Worm (Caenorhabditis elegans) whole organism, L4/young adult: ENCODE measurements around the gene ZK177.11.

Source experiments
- W03F9.2 ChIP-seq: fragments of 150-350 bp; optimal IDR thresholded peaks from 2 replicates; lab custom pipeline; 2014; ENCODE audit warnings: missing biosample characterization, missing genetic modification characterization
- dao-5 ChIP-seq: sonication (generic microtip); optimal IDR thresholded peaks from 2 replicates; lab custom pipeline; 2016; ENCODE audit warnings: missing genotype, missing genetic modification characterization, moderate library complexity, missing compliant biosample characterization
- him-1 ChIP-seq: sonication (generic microtip); optimal IDR thresholded peaks from 2 replicates; lab custom pipeline; 2016; ENCODE audit warnings: missing genotype, missing genetic modification reagents, missing genetic modification characterization, missing compliant biosample characterization

ce11 chrII:5500986-5501657 is 21.6 kb upstream of the ZK177.11 start, which contains the start of gene F12A10.8:
- TF ChIP-seq dao-5 (tag; lab: Kevin White, UChicago): no peak
- TF ChIP-seq W03F9.2 (tag; lab: Kevin White, UChicago): no peak
- no peak for TF ChIP-seq him-1 (tag; lab: Kevin White, UChicago)
